Fruit fly (Drosophila melanogaster): ENCODE data around the gene Bmcp.

Gene Bmcp

dm6 chr3L:11696294-11697116 is 24.2 kb upstream of the Bmcp start, which contains the start of gene Dph1:
TSS of gene Dph1 (minus strand) at chr3L:11696963.
- TF ChIP-seq CG8478 (optimal IDR thresholded peaks at IDR 0.05) (no peak), EcR (GFP tag; optimal IDR thresholded peaks at IDR 0.05) (peak in 1 of 2 experiments; percentile 56)

dm6 chr3L:11699163-11699562 is 21.6 kb upstream of the Bmcp start, which contains the start of gene Dnai2:
TSS of gene Dnai2 (minus strand) at chr3L:11699263.
- TF ChIP-seq psq (optimal IDR thresholded peaks at IDR 0.05) (no peak), EcR (GFP tag; optimal IDR thresholded peaks at IDR 0.05) (no peak), CG8478 (optimal IDR thresholded peaks at IDR 0.05) (no peak), usp (GFP tag; optimal IDR thresholded peaks at IDR 0.05) (no peak), pan (optimal IDR thresholded peaks at IDR 0.05) (no peak), Dll (optimal IDR thresholded peaks at IDR 0.05) (no peak)

- TF ChIP-seq Dll (optimal IDR thresholded peaks at IDR 0.05) (no peak), usp (GFP tag; optimal IDR thresholded peaks at IDR 0.05) (no peak), psq (optimal IDR thresholded peaks at IDR 0.05) (no peak), pan (optimal IDR thresholded peaks at IDR 0.05) (no peak), CG8478 (optimal IDR thresholded peaks at IDR 0.05) (no peak), EcR (GFP tag; optimal IDR thresholded peaks at IDR 0.05) (no peak)
These were observed 19.1 kb upstream of the Bmcp start for dm6 chr3L:11701649-11702048.

- TF ChIP-seq EcR (GFP tag; optimal IDR thresholded peaks at IDR 0.05) = peak in 1 of 2 experiments; percentile 77
- no peak for TF ChIP-seq psq (optimal IDR thresholded peaks at IDR 0.05)
These were observed 17.2 kb upstream of the Bmcp start for dm6 chr3L:11703579-11703978.

dm6 chr3L:11704902-11705546 is 15.7 kb upstream of the Bmcp start:
- TF ChIP-seq usp (GFP tag; optimal IDR thresholded peaks at IDR 0.05) (no peak), psq (optimal IDR thresholded peaks at IDR 0.05) (no peak), EcR (GFP tag; optimal IDR thresholded peaks at IDR 0.05) (no peak), pan (optimal IDR thresholded peaks at IDR 0.05) (no peak), CG8478 (optimal IDR thresholded peaks at IDR 0.05) (no peak), Dll (optimal IDR thresholded peaks at IDR 0.05) (no peak)

- TF ChIP-seq Dll (optimal IDR thresholded peaks at IDR 0.05) (peak; percentile 97), pan (optimal IDR thresholded peaks at IDR 0.05) (no peak)
These were observed 12.6 kb upstream of the Bmcp start, which contains the start of gene CG11658 for dm6 chr3L:11707978-11708632. TSS of gene CG11658 (minus strand) at chr3L:11708553.

dm6 chr3L:11708633-11709116 is 12.1 kb upstream of the Bmcp start, which contains the start of the genes Ccdc56 and mtTFB1:
TSS of gene Ccdc56 (plus strand) at chr3L:11708979.
TSS of gene mtTFB1 (plus strand) at chr3L:11708979.
- TF ChIP-seq CG8478 (optimal IDR thresholded peaks at IDR 0.05) (no peak), Dll (optimal IDR thresholded peaks at IDR 0.05) (no peak), EcR (GFP tag; optimal IDR thresholded peaks at IDR 0.05) (no peak), usp (GFP tag; optimal IDR thresholded peaks at IDR 0.05) (no peak), pan (optimal IDR thresholded peaks at IDR 0.05) (no peak), psq (optimal IDR thresholded peaks at IDR 0.05) (no peak)

- no peak for TF ChIP-seq Dll (optimal IDR thresholded peaks at IDR 0.05)
- TF ChIP-seq psq (optimal IDR thresholded peaks at IDR 0.05) = no peak
- no peak for TF ChIP-seq EcR (GFP tag; optimal IDR thresholded peaks at IDR 0.05)
- TF ChIP-seq CG8478 (optimal IDR thresholded peaks at IDR 0.05) = no peak
- no peak for TF ChIP-seq usp (GFP tag; optimal IDR thresholded peaks at IDR 0.05)
- TF ChIP-seq pan (optimal IDR thresholded peaks at IDR 0.05) = no peak
These were observed 9.6 kb upstream of the Bmcp start, which contains the start of gene crim for dm6 chr3L:11711059-11711628. TSS of gene crim (minus strand) at chr3L:11711386.

dm6 chr3L:11711789-11712188 is 8.9 kb upstream of the Bmcp start:
- TF ChIP-seq pan (optimal IDR thresholded peaks at IDR 0.05) = no peak
- no peak for TF ChIP-seq psq (optimal IDR thresholded peaks at IDR 0.05)
- no peak for TF ChIP-seq CG8478 (optimal IDR thresholded peaks at IDR 0.05)
- TF ChIP-seq Dll (optimal IDR thresholded peaks at IDR 0.05) = no peak
- TF ChIP-seq EcR (GFP tag; optimal IDR thresholded peaks at IDR 0.05) = no peak
- TF ChIP-seq usp (GFP tag; optimal IDR thresholded peaks at IDR 0.05) = no peak

- TF ChIP-seq psq (optimal IDR thresholded peaks at IDR 0.05) (no peak), usp (GFP tag; optimal IDR thresholded peaks at IDR 0.05) (no peak), EcR (GFP tag; optimal IDR thresholded peaks at IDR 0.05) (no peak), pan (optimal IDR thresholded peaks at IDR 0.05) (no peak), CG8478 (optimal IDR thresholded peaks at IDR 0.05) (no peak)
These were observed 7.9 kb upstream of the Bmcp start for dm6 chr3L:11712839-11713238.

- no peak for TF ChIP-seq usp (GFP tag; optimal IDR thresholded peaks at IDR 0.05)
- no peak for TF ChIP-seq pan (optimal IDR thresholded peaks at IDR 0.05)
- peak; percentile 15 for TF ChIP-seq Dll (optimal IDR thresholded peaks at IDR 0.05)
These were observed 5.5 kb upstream of the Bmcp start, which contains the start of gene CG14132 for dm6 chr3L:11715187-11715586. TSS of gene CG14132 (minus strand) at chr3L:11715285.

dm6 chr3L:11716347-11716746 is 4.4 kb upstream of the Bmcp start:
- TF ChIP-seq pan (optimal IDR thresholded peaks at IDR 0.05) = no peak
- no peak for TF ChIP-seq CG8478 (optimal IDR thresholded peaks at IDR 0.05)
- no peak for TF ChIP-seq psq (optimal IDR thresholded peaks at IDR 0.05)
- TF ChIP-seq Dll (optimal IDR thresholded peaks at IDR 0.05) = no peak
- TF ChIP-seq EcR (GFP tag; optimal IDR thresholded peaks at IDR 0.05) = no peak
- no peak for TF ChIP-seq usp (GFP tag; optimal IDR thresholded peaks at IDR 0.05)

All from whole organism.